Fruit fly (Drosophila melanogaster) whole organism, embryonic: ENCODE measurements around the gene CG14383.

Source experiments
- Awh ChIP-seq: fragments of 200-800 bp; sonication (Bioruptor generic); IDR thresholded peaks from 2 replicates; pipeline ENCODE4, ENCODE4 v1.3.6; 2022; ENCODE audit warnings: missing biosample characterization, missing genetic modification characterization
- CG10209 ChIP-seq: fragments of 200-800 bp; sonication (Bioruptor generic); optimal IDR thresholded peaks from 3 replicates; lab custom pipeline; 2017; ENCODE audit warnings: missing biosample characterization, mild to moderate bottlenecking, missing genetic modification characterization, missing genetic modification reagents
- CG1024 ChIP-seq: fragments of 200-800 bp; sonication (Bioruptor generic); IDR thresholded peaks from 2 replicates; pipeline ENCODE4 v1.3.6; 2022; ENCODE audit warnings: missing biosample characterization, missing genetic modification characterization
- CG10366 ChIP-seq: fragments of 200-800 bp; sonication (Bioruptor generic); IDR thresholded peaks from 2 replicates; pipeline ENCODE4 v1.3.6; 2022; ENCODE audit warnings: missing biosample characterization, missing genetic modification characterization
- CG11085 ChIP-seq: fragments of 200-800 bp; sonication (Bioruptor generic); IDR thresholded peaks from 2 replicates; pipeline ENCODE4 v1.3.6; 2022; ENCODE audit warnings: missing biosample characterization, missing genetic modification characterization
- CG11093 ChIP-seq: fragments of 200-800 bp; sonication (Bioruptor generic); IDR thresholded peaks from 3 replicates; pipeline ENCODE4 v1.3.6; 2022; ENCODE audit warnings: missing biosample characterization, missing genetic modification characterization
- CG11456 ChIP-seq: fragments of 200-800 bp; sonication (Bioruptor generic); IDR thresholded peaks from 3 replicates; pipeline ENCODE4 v1.3.6; 2022; ENCODE audit warnings: missing biosample characterization, missing genetic modification characterization
- CG1233 ChIP-seq: fragments of 200-800 bp; sonication (Bioruptor generic); optimal IDR thresholded peaks from 4 replicates; lab custom pipeline; 2018; ENCODE audit warnings: missing biosample characterization, mild to moderate bottlenecking, missing genetic modification characterization
- CG12769 ChIP-seq: fragments of 200-800 bp; sonication (Bioruptor generic); optimal IDR thresholded peaks from 2 replicates; lab custom pipeline; 2019; ENCODE audit warnings: missing biosample characterization, mild to moderate bottlenecking, missing genetic modification characterization, moderate library complexity
- CG13894 ChIP-seq: fragments of 200-800 bp; sonication (Bioruptor generic); optimal IDR thresholded peaks from 3 replicates; lab custom pipeline; 2018; ENCODE audit warnings: missing biosample characterization, mild to moderate bottlenecking, missing genetic modification characterization, moderate library complexity
- CG14014 ChIP-seq: fragments of 200-800 bp; sonication (Bioruptor generic); IDR thresholded peaks from 2 replicates; pipeline ENCODE4 v1.3.6; 2022; ENCODE audit warnings: missing biosample characterization, missing genetic modification characterization
- CG16813 ChIP-seq: fragments of 200-800 bp; sonication (Bioruptor generic); IDR thresholded peaks from 3 replicates; pipeline ENCODE4 v1.3.6; 2022; ENCODE audit warnings: missing biosample characterization, missing genetic modification characterization; ENCODE audit not compliant: partially characterized antibody
- CG16815 ChIP-seq: fragments of 200-800 bp; sonication (Bioruptor generic); optimal IDR thresholded peaks from 3 replicates; lab custom pipeline; 2017; ENCODE audit warnings: missing biosample characterization, mild to moderate bottlenecking, missing genetic modification characterization
- CG17359 ChIP-seq: fragments of 200-800 bp; sonication (Bioruptor generic); optimal IDR thresholded peaks from 3 replicates; lab custom pipeline; 2018; ENCODE audit warnings: missing biosample characterization, mild to moderate bottlenecking, missing genetic modification characterization, moderate library complexity
- CG17568 ChIP-seq: fragments of 200-800 bp; sonication (Bioruptor generic); optimal IDR thresholded peaks from 2 replicates; lab custom pipeline; 2018; ENCODE audit warnings: missing biosample characterization, mild to moderate bottlenecking, missing genetic modification characterization, moderate library complexity
- CG17802 ChIP-seq: fragments of 200-800 bp; sonication (Bioruptor generic); optimal IDR thresholded peaks from 2 replicates; lab custom pipeline; 2018; ENCODE audit warnings: missing biosample characterization, mild to moderate bottlenecking, missing genetic modification characterization, moderate library complexity
- CG1792 ChIP-seq: fragments of 200-800 bp; sonication (Bioruptor generic); optimal IDR thresholded peaks from 2 replicates; lab custom pipeline; 2016; ENCODE audit warnings: missing biosample characterization, missing genetic modification characterization
- CG18764 ChIP-seq: fragments of 200-800 bp; sonication (Bioruptor generic); optimal IDR thresholded peaks from 3 replicates; lab custom pipeline; 2016; ENCODE audit warnings: missing biosample characterization, missing genetic modification characterization
- CG2120 ChIP-seq: fragments of 200-800 bp; sonication (Bioruptor generic); optimal IDR thresholded peaks from 3 replicates; lab custom pipeline; 2016; ENCODE audit warnings: missing biosample characterization, missing genetic modification characterization
- CG30020 ChIP-seq: fragments of 200-800 bp; optimal IDR thresholded peaks from 2 replicates; lab custom pipeline; 2019; ENCODE audit warnings: missing biosample characterization, mild to moderate bottlenecking, missing genetic modification characterization, moderate library complexity
- CG30403 ChIP-seq: fragments of 200-800 bp; sonication (Bioruptor generic); optimal IDR thresholded peaks from 3 replicates; lab custom pipeline; 2016; ENCODE audit warnings: missing biosample characterization, missing genetic modification characterization
- CG34224 ChIP-seq: fragments of 200-800 bp; sonication (Bioruptor generic); IDR thresholded peaks from 3 replicates; pipeline ENCODE4 v1.3.6; 2022; ENCODE audit warnings: missing biosample characterization, missing genetic modification characterization; ENCODE audit not compliant: partially characterized antibody
- CG34422 ChIP-seq: fragments of 200-800 bp; sonication (Bioruptor generic); IDR thresholded peaks from 3 replicates; pipeline ENCODE4 v1.3.6; 2022; ENCODE audit warnings: missing biosample characterization, missing genetic modification characterization
- D19A ChIP-seq: fragments of 200-800 bp; optimal IDR thresholded peaks from 3 replicates; lab custom pipeline; 2019; ENCODE audit warnings: missing biosample characterization, mild to moderate bottlenecking, missing genetic modification characterization, moderate library complexity
- Deaf1 ChIP-seq: fragments of 200-800 bp; optimal IDR thresholded peaks from 3 replicates; lab custom pipeline; 2019; ENCODE audit warnings: missing biosample characterization, mild to moderate bottlenecking, missing genetic modification characterization, moderate library complexity
- H2.0 ChIP-seq: fragments of 200-800 bp; sonication (Bioruptor generic); IDR thresholded peaks from 2 replicates; pipeline ENCODE4 v1.3.6; 2022; ENCODE audit warnings: missing biosample characterization, missing genetic modification characterization
- HLH4C ChIP-seq: fragments of 200-800 bp; sonication (Bioruptor generic); IDR thresholded peaks from 3 replicates; pipeline ENCODE4 v1.3.6; 2022; ENCODE audit warnings: missing biosample characterization, missing genetic modification characterization; ENCODE audit not compliant: partially characterized antibody
- Hr78 ChIP-seq, 2 experiments: fragments of 200-800 bp in 1 of 2; fragments of >200 bp in 1 of 2; sonication (Bioruptor generic) in 1 of 2; optimal IDR thresholded peaks; 2 replicates each; lab custom pipeline; 2017 to 2019; ENCODE audit warnings: missing biosample characterization in 2 of 2, missing genetic modification characterization in 2 of 2, mild to moderate bottlenecking in 1 of 2, moderate library complexity in 1 of 2
- Optix ChIP-seq: fragments of 200-800 bp; sonication (Bioruptor generic); IDR thresholded peaks from 3 replicates; pipeline ENCODE4 v1.3.6; 2022; ENCODE audit warnings: missing biosample characterization, missing genetic modification characterization
- TFAM ChIP-seq: fragments of 200-800 bp; sonication (Bioruptor generic); optimal IDR thresholded peaks from 2 replicates; lab custom pipeline; 2017; ENCODE audit warnings: missing biosample characterization, missing genetic modification characterization, inconsistent platforms
- bcd ChIP-seq: fragments of 200-800 bp; sonication (Bioruptor generic); optimal IDR thresholded peaks from 2 replicates; lab custom pipeline; 2017; ENCODE audit warnings: missing biosample characterization, mild to moderate bottlenecking, missing genetic modification characterization
- cwo ChIP-seq: fragments of 200-800 bp; sonication (Bioruptor generic); optimal IDR thresholded peaks from 3 replicates; lab custom pipeline; 2017; ENCODE audit warnings: missing biosample characterization, missing genetic modification characterization, mild to moderate bottlenecking, moderate library complexity, missing genetic modification reagents
- emc ChIP-seq: fragments of 200-800 bp; sonication (Bioruptor generic); optimal IDR thresholded peaks from 2 replicates; lab custom pipeline; 2016; ENCODE audit warnings: missing biosample characterization, missing genetic modification characterization
- fd102C ChIP-seq: fragments of 200-800 bp; sonication (Bioruptor generic); optimal IDR thresholded peaks from 2 replicates; lab custom pipeline; 2018; ENCODE audit warnings: missing biosample characterization, mild to moderate bottlenecking, missing genetic modification characterization, moderate library complexity
- gcm ChIP-seq: fragments of 200-800 bp; sonication (Bioruptor generic); optimal IDR thresholded peaks from 2 replicates; lab custom pipeline; 2019; ENCODE audit warnings: missing biosample characterization, mild to moderate bottlenecking, missing genetic modification characterization, moderate library complexity
- hbn ChIP-seq: fragments of 200-800 bp; sonication (Bioruptor generic); IDR thresholded peaks from 2 replicates; pipeline ENCODE4 v1.3.6; 2022; ENCODE audit warnings: missing biosample characterization, missing genetic modification characterization; ENCODE audit not compliant: partially characterized antibody
- hth ChIP-seq: fragments of >200 bp; optimal IDR thresholded peaks from 2 replicates; lab custom pipeline; 2017; ENCODE audit warnings: inconsistent platforms
- klu ChIP-seq: fragments of 200-800 bp; sonication (Bioruptor generic); IDR thresholded peaks from 2 replicates; pipeline ENCODE4 v1.3.6; 2022; ENCODE audit warnings: missing biosample characterization, missing genetic modification characterization
- mam ChIP-seq: fragments of 200-800 bp; sonication (Bioruptor generic); optimal IDR thresholded peaks from 3 replicates; lab custom pipeline; 2016; ENCODE audit warnings: missing biosample characterization, missing genetic modification characterization
- nmo ChIP-seq: fragments of 200-800 bp; sonication (Bioruptor generic); optimal IDR thresholded peaks from 2 replicates; lab custom pipeline; 2018; ENCODE audit warnings: missing biosample characterization, mild to moderate bottlenecking, missing genetic modification characterization, moderate library complexity
- run ChIP-seq: fragments of 200-800 bp; sonication (Bioruptor generic); optimal IDR thresholded peaks from 3 replicates; lab custom pipeline; 2018; ENCODE audit warnings: missing biosample characterization, mild to moderate bottlenecking, missing genetic modification characterization
- sqz ChIP-seq: fragments of 200-800 bp; sonication (Bioruptor generic); optimal IDR thresholded peaks from 3 replicates; lab custom pipeline; 2018; ENCODE audit warnings: missing biosample characterization, mild to moderate bottlenecking, missing genetic modification characterization
- sr ChIP-seq: fragments of 200-800 bp; sonication (Bioruptor generic); IDR thresholded peaks from 3 replicates; pipeline ENCODE4 v1.3.6; 2022; ENCODE audit warnings: missing biosample characterization, missing genetic modification characterization
- ssp ChIP-seq: fragments of 200-800 bp; sonication (Bioruptor generic); IDR thresholded peaks from 2 replicates; pipeline ENCODE4 v1.3.6; 2022; ENCODE audit warnings: missing biosample characterization, missing genetic modification characterization
- stwl ChIP-seq: fragments of 200-800 bp; sonication (Bioruptor generic); optimal IDR thresholded peaks from 3 replicates; lab custom pipeline; 2018; ENCODE audit warnings: missing biosample characterization, mild to moderate bottlenecking, missing genetic modification characterization, moderate library complexity
- tio ChIP-seq: fragments of 200-800 bp; sonication (Bioruptor generic); optimal IDR thresholded peaks from 2 replicates; lab custom pipeline; 2017; ENCODE audit warnings: missing biosample characterization, missing genetic modification characterization, inconsistent platforms
- wor ChIP-seq: fragments of 200-800 bp; sonication (Bioruptor generic); IDR thresholded peaks from 2 replicates; pipeline ENCODE4 v1.3.6; 2022; ENCODE audit warnings: missing biosample characterization, missing genetic modification characterization
- zen ChIP-seq: fragments of 200-800 bp; sonication (Bioruptor generic); optimal IDR thresholded peaks from 3 replicates; lab custom pipeline; 2018; ENCODE audit warnings: missing biosample characterization, mild to moderate bottlenecking, missing genetic modification characterization, moderate library complexity
- zen2 ChIP-seq: fragments of 200-800 bp; sonication (Bioruptor generic); IDR thresholded peaks from 3 replicates; pipeline ENCODE4 v1.3.6; 2022; ENCODE audit warnings: missing biosample characterization, missing genetic modification characterization; ENCODE audit not compliant: partially characterized antibody

Gene CG14383

DNA sequence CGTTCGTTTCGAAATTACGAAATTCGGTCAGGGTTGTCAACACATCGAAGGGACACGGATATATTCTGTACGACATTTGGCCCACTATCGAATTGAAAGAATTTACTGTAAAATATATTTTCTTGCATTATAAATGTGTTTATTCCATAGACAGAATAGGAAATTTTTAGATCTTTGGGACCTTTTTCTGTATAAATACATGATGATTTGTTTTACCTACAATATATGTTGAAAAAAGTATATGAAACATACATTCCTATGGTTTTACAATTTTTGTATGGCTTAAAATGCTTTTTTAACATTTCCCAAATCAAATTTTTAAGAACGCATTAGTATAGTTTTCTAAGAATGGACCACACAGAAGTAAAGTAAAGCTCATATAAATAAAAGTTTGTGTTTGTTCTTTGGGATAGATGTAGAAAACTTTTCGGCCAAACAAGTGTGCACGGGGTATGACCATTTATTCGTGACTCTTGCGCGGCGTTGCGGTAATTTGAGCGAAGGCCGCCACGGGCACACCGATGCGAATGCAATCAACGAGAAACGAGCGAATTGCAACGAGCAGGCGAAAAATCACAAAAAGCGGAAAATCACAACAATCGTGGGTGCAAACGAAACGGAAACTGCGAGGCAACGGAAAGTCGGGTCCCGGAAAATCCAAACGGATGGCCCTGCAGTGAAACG is 9.4 kb upstream of the CG14383 start, which contains the start of the genes CG17327, CG44194 and CG7518 (continued):
- peak; percentile 47 for TF ChIP-seq CG30403
- no peak for TF ChIP-seq zen
- TF ChIP-seq wor (GFP tag; lab: Robert Waterston, UW) = no peak
- no peak for TF ChIP-seq cwo (GFP tag; lab: Kevin White, UChicago)
- peak; percentile 25; the same call in 2 of the 3 replicates for TF ChIP-seq CG11456 (GFP tag; lab: Robert Waterston, UW)
- peak; percentile 85 for TF ChIP-seq CG30020 (tag; lab: Kevin White, UChicago)
- peak; percentile 78 for TF ChIP-seq CG17802 (tag; lab: Kevin White, UChicago)
- no peak for TF ChIP-seq klu (GFP tag; lab: Robert Waterston, UW)
- TF ChIP-seq Hr78 (GFP tag; optimal IDR thresholded peaks at IDR 0.05; lab: Kevin White, UChicago) = no peak
- TF ChIP-seq CG14014 (GFP tag; lab: Robert Waterston, UW) = no peak
- TF ChIP-seq CG11093 (GFP tag; lab: Robert Waterston, UW) = no peak
- 0 out of 3 replicates have a peak, but pooled peaks have one; percentile 28 for TF ChIP-seq HLH4C
- no peak for TF ChIP-seq sr (GFP tag; lab: Robert Waterston, UW)
- no peak for TF ChIP-seq hbn (GFP tag; lab: Robert Waterston, UW)
- TF ChIP-seq sqz (GFP tag; lab: Kevin White, UChicago) = no peak
- TF ChIP-seq CG1024 (GFP tag; lab: Robert Waterston, UW) = peak; percentile 53; the same call in 1 of the 2 replicates
- no peak for TF ChIP-seq D19A (tag; lab: Kevin White, UChicago)
- TF ChIP-seq CG2120 = peak; percentile 42
- TF ChIP-seq Awh (GFP tag; lab: Robert Waterston, UW) = no peak
- TF ChIP-seq hth (lab: Kevin White, UChicago) = no peak
- peak; percentile 10; the same call in 1 of the 3 replicates for TF ChIP-seq CG34224 (GFP tag; lab: Robert Waterston, UW)
- TF ChIP-seq CG11085 (GFP tag; lab: Robert Waterston, UW) = no peak
- TF ChIP-seq stwl (tag; lab: Kevin White, UChicago) = peak; percentile 41
- TF ChIP-seq CG18764 (GFP tag; lab: Kevin White, UChicago) = no peak
- TF ChIP-seq CG1792 (GFP tag; lab: Kevin White, UChicago) = no peak
- no peak for TF ChIP-seq Deaf1 (tag; lab: Kevin White, UChicago)
- TF ChIP-seq TFAM = no peak
- TF ChIP-seq run (tag; lab: Kevin White, UChicago) = no peak
- TF ChIP-seq CG34422 (GFP tag; lab: Robert Waterston, UW) = peak; percentile 35; the same call in 1 of the 3 replicates
- TF ChIP-seq CG10366 (GFP tag; lab: Robert Waterston, UW) = no peak
- peak; percentile 27 for TF ChIP-seq mam (GFP tag; lab: Kevin White, UChicago)
- TF ChIP-seq Optix (GFP tag; lab: Robert Waterston, UW) = no peak
- no peak for TF ChIP-seq CG16815 (GFP tag; lab: Kevin White, UChicago)
- TF ChIP-seq bcd (GFP tag; lab: Kevin White, UChicago) = no peak
- TF ChIP-seq ssp = peak; percentile 96
- peak; percentile 45 for TF ChIP-seq nmo (GFP tag; lab: Kevin White, UChicago)
- no peak for TF ChIP-seq CG1233 (GFP tag; lab: Kevin White, UChicago)
- TF ChIP-seq CG16813 (GFP tag; lab: Robert Waterston, UW) = peak; percentile 33; the same call in 1 of the 3 replicates
- TF ChIP-seq gcm (GFP tag; lab: Kevin White, UChicago) = no peak
- TF ChIP-seq fd102C (GFP tag; lab: Kevin White, UChicago) = no peak
- TF ChIP-seq CG17568 (GFP tag; lab: Kevin White, UChicago) = no peak
- no peak for TF ChIP-seq emc (GFP tag; lab: Kevin White, UChicago)
- no peak for TF ChIP-seq zen2
- no peak for TF ChIP-seq CG10209 (GFP tag; lab: Kevin White, UChicago)
- no peak for TF ChIP-seq tio (GFP tag; lab: Kevin White, UChicago)
- TF ChIP-seq CG12769 (tag; lab: Kevin White, UChicago) = no peak
- TF ChIP-seq CG13894 (tag; lab: Kevin White, UChicago) = no peak
- TF ChIP-seq H2.0 (GFP tag; lab: Robert Waterston, UW) = no peak
- TF ChIP-seq CG17359 (tag; lab: Kevin White, UChicago) = no peak
